Fruit fly (Drosophila melanogaster): ENCODE results near the gene Ran.

Gene Ran

DNA sequence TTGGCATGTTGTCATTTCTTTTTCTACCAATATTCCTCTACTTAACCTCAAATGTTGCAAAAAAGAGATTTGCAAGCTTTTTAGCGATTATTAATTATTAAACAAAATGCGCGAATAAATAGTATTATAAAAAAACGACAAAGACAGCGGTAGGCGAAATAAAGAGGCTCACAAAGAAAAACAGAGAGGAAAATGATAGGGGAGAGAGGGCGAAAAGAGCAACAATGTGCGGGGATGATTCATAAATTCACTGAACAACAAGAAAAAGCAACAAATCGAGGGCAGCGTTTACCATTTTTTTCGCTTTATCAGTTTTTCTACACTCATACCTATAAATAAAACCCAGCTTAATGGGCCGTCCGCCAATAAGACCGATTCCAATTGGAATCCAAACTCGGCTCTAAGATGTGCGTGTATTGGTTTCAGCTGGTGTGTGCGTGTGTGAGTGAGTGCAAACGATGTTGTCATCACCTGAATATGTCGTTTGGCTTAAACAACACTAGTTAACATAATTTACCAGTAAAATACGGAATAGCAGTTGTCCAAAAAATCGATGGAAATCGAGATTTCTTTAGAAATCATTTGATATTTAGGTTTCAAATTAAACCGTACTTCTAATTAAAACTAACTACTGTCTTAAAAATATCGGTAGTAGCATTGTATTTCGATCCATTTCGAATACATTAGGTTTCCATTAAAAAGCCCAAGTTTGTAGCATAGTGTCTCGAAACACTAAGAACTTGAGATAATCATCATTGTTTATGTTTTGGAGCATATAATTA lies 7.5 kb upstream of the Ran start (continued):
- TF ChIP-seq kay (GFP tag; optimal IDR thresholded peaks at IDR 0.05) (peak; percentile 30), Max (GFP tag; optimal IDR thresholded peaks at IDR 0.05) (no peak), CG17612 (GFP tag; IDR thresholded peaks at IDR 0.05) (no peak), Fer1 (GFP tag; optimal IDR thresholded peaks at IDR 0.05) (peak; percentile 7), CG7745 (tag; optimal IDR thresholded peaks at IDR 0.05) (no peak), CG10267 (tag; optimal IDR thresholded peaks at IDR 0.05) (peak; percentile 13), cg (GFP tag; optimal IDR thresholded peaks at IDR 0.05) (peak; percentile 55), sens (GFP tag) (peak; percentile 2), dysf (GFP tag; IDR thresholded peaks at IDR 0.05) (peak; percentile 31; the same call in 1 of the 3 replicates), CG10147 (GFP tag; optimal IDR thresholded peaks at IDR 0.05) (peak; percentile 43), insv (GFP tag; optimal IDR thresholded peaks at IDR 0.05) (peak; percentile 72 to 93), CG32532 (GFP tag; IDR thresholded peaks at IDR 0.05) (peak; percentile 69), lab (GFP tag; optimal IDR thresholded peaks at IDR 0.05) (peak; percentile 41), dmrt99B (tag; optimal IDR thresholded peaks at IDR 0.05) (peak; percentile 19), caup (GFP tag; optimal IDR thresholded peaks at IDR 0.05; ENCODE audit: severe bottlenecking) (peak; percentile 10)

DNA sequence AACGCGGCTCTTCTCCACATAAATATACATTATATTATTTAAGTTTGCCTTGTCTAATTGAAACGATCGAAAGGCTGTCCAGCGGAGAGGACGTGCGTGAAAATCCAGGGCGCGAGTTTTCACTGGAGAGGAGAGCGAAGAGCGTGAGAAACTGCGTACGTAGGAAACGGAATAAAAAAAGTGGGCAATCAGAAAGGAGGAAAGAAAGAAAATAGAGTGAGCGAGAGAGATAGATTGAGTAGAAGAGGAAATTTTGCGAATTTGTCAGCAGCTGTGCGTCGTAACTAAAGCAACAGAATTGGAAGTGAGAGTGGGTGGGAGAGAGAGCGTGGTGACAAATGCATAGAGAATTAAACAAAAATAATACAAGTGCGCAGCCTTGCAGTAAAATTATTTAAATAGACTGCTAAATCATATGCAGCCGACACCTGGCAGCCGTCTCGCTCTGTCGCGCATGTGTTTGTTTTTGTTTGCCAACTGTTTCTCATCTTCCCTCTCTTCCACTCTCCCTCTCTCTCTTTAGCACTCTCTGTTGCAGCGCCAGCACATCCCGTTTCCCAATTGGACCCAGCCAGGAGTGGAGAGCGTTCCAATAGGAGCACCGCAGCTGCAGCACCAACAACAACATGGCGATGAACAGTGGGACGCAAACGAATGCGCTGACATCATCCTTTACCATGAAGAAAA lies 6.1 kb upstream of the Ran start:
- TF ChIP-seq trem (tag; optimal IDR thresholded peaks at IDR 0.05) (no peak), Drgx (GFP tag; IDR thresholded peaks at IDR 0.05) (peak; percentile 16; the same call in 1 of the 2 replicates), Elba2 (GFP tag; optimal IDR thresholded peaks at IDR 0.05) (peak; percentile 98), Optix (GFP tag; IDR thresholded peaks at IDR 0.05) (no peak), CG12769 (tag; optimal IDR thresholded peaks at IDR 0.05) (peak; percentile 72), phol (tag; optimal IDR thresholded peaks at IDR 0.05) (peak; percentile 36), psq (GFP tag; optimal IDR thresholded peaks at IDR 0.05) (peak; percentile 86), CG17568 (GFP tag; optimal IDR thresholded peaks at IDR 0.05) (no peak), CG8478 (optimal IDR thresholded peaks at IDR 0.05) (peak; percentile 87), Trl (optimal IDR thresholded peaks at IDR 0.05) (peak; percentile 79 to 86), Trl (GFP tag; optimal IDR thresholded peaks at IDR 0.05) (no peak), YL-1 (GFP tag; optimal IDR thresholded peaks at IDR 0.05) (peak; percentile 40), CG4707 (GFP tag; optimal IDR thresholded peaks at IDR 0.05) (peak; percentile 88), sqz (GFP tag; optimal IDR thresholded peaks at IDR 0.05) (peak; percentile 43), CG1832 (GFP tag; optimal IDR thresholded peaks at IDR 0.05) (peak; percentile 85), Aef1 (GFP tag; IDR thresholded peaks at IDR 0.05) (0 out of 3 replicates have a peak, but pooled peaks have one; percentile 39), ewg (GFP tag; optimal IDR thresholded peaks at IDR 0.05) (peak; percentile 50), CG4617 (GFP tag; optimal IDR thresholded peaks at IDR 0.05; ENCODE audit: borderline replicate concordance) (peak; percentile 30), CG3726 (GFP tag; IDR thresholded peaks at IDR 0.05) (no peak), chinmo (GFP tag; IDR thresholded peaks at IDR 0.05; ENCODE audit: partially characterized antibody) (peak; percentile 69; the same call in 1 of the 4 replicates), Ssrp (tag; optimal IDR thresholded peaks at IDR 0.05) (no peak), Nf-YC (tag; optimal IDR thresholded peaks at IDR 0.05) (peak; percentile 42), CG6791 (GFP tag; IDR thresholded peaks at IDR 0.05; ENCODE audit: partially characterized antibody) (peak; percentile 31; the same call in 1 of the 3 replicates), CG42726 (GFP tag; IDR thresholded peaks at IDR 0.05; ENCODE audit: partially characterized antibody) (no peak), yki (optimal IDR thresholded peaks at IDR 0.05) (peak; percentile 43), Med (GFP tag) (peak; percentile 59), twi (tag; optimal IDR thresholded peaks at IDR 0.05) (peak; percentile 22), CG4360 (GFP tag; IDR thresholded peaks at IDR 0.05) (peak; percentile 91), CG32767 (GFP tag; IDR thresholded peaks at IDR 0.05) (0 out of 2 replicates have a peak, but pooled peaks have one; percentile 31), CG10321 (GFP tag; IDR thresholded peaks at IDR 0.05) (peak; percentile 27; the same call in 1 of the 2 replicates), nau (GFP tag; optimal IDR thresholded peaks at IDR 0.05) (peak; percentile 27), CG34422 (GFP tag; IDR thresholded peaks at IDR 0.05) (peak; percentile 45; the same call in 1 of the 3 replicates)

Measured in whole organism, embryonic.